Fruit fly (Drosophila melanogaster) whole organism, embryonic: ENCODE data around the gene CG31832.

Source experiments
- Awh ChIP-seq: fragments of 200-800 bp; sonication (Bioruptor generic); IDR thresholded peaks from 2 replicates; pipeline ENCODE4, ENCODE4 v1.3.6; 2022; ENCODE audit warnings: missing biosample characterization, missing genetic modification characterization
- CG10147 ChIP-seq: fragments of 200-800 bp; sonication (Bioruptor generic); optimal IDR thresholded peaks from 2 replicates; lab custom pipeline; 2019; ENCODE audit warnings: missing biosample characterization, mild to moderate bottlenecking, missing genetic modification characterization, moderate library complexity
- CG11247 ChIP-seq: fragments of 200-800 bp; sonication (Bioruptor generic); IDR thresholded peaks from 2 replicates; pipeline ENCODE4 v1.3.6; 2022; ENCODE audit warnings: missing biosample characterization, missing genetic modification characterization
- CG11456 ChIP-seq: fragments of 200-800 bp; sonication (Bioruptor generic); IDR thresholded peaks from 3 replicates; pipeline ENCODE4 v1.3.6; 2022; ENCODE audit warnings: missing biosample characterization, missing genetic modification characterization
- CG12071 ChIP-seq: fragments of 200-800 bp; sonication (Bioruptor generic); optimal IDR thresholded peaks from 3 replicates; lab custom pipeline; 2018; ENCODE audit warnings: missing biosample characterization, mild to moderate bottlenecking, missing genetic modification characterization
- CG12659 ChIP-seq: fragments of 200-800 bp; sonication (Bioruptor generic); optimal IDR thresholded peaks from 3 replicates; lab custom pipeline; 2017; ENCODE audit warnings: mild to moderate bottlenecking, missing biosample characterization, missing genetic modification reagents, missing genetic modification characterization
- CG12744 ChIP-seq: fragments of 200-800 bp; sonication (Bioruptor generic); optimal IDR thresholded peaks from 2 replicates; lab custom pipeline; 2016; ENCODE audit warnings: missing biosample characterization, missing genetic modification characterization
- CG15601 ChIP-seq: fragments of 200-800 bp; sonication (Bioruptor generic); optimal IDR thresholded peaks from 3 replicates; lab custom pipeline; 2019; ENCODE audit warnings: missing biosample characterization, mild to moderate bottlenecking, missing genetic modification characterization, moderate library complexity
- CG1647 ChIP-seq: fragments of 200-800 bp; sonication (Bioruptor generic); optimal IDR thresholded peaks from 3 replicates; lab custom pipeline; 2016; ENCODE audit warnings: missing biosample characterization, missing genetic modification characterization
- CG17568 ChIP-seq: fragments of 200-800 bp; sonication (Bioruptor generic); optimal IDR thresholded peaks from 2 replicates; lab custom pipeline; 2018; ENCODE audit warnings: missing biosample characterization, mild to moderate bottlenecking, missing genetic modification characterization, moderate library complexity
- CG18764 ChIP-seq: fragments of 200-800 bp; sonication (Bioruptor generic); optimal IDR thresholded peaks from 3 replicates; lab custom pipeline; 2016; ENCODE audit warnings: missing biosample characterization, missing genetic modification characterization
- CG2120 ChIP-seq: fragments of 200-800 bp; sonication (Bioruptor generic); optimal IDR thresholded peaks from 3 replicates; lab custom pipeline; 2016; ENCODE audit warnings: missing biosample characterization, missing genetic modification characterization
- CG2129 ChIP-seq: fragments of 200-800 bp; sonication (Bioruptor generic); IDR thresholded peaks from 2 replicates; pipeline ENCODE4 v1.3.6; 2022; ENCODE audit warnings: missing biosample characterization, missing genetic modification characterization; ENCODE audit not compliant: partially characterized antibody
- CG32532 ChIP-seq: fragments of 200-800 bp; sonication (Bioruptor generic); IDR thresholded peaks from 2 replicates; pipeline ENCODE4 v1.3.6; 2022; ENCODE audit warnings: missing biosample characterization, missing genetic modification characterization
- Doc3 ChIP-seq: fragments of 200-800 bp; sonication (Bioruptor generic); IDR thresholded peaks from 3 replicates; pipeline ENCODE4 v1.3.6; 2022; ENCODE audit warnings: missing biosample characterization, missing genetic modification characterization; ENCODE audit not compliant: partially characterized antibody
- Dref ChIP-seq: fragments of 200-800 bp; sonication (Bioruptor generic); IDR thresholded peaks from 2 replicates; pipeline ENCODE4 v1.3.6; 2022; ENCODE audit warnings: missing biosample characterization, missing genetic modification characterization
- Drgx ChIP-seq: fragments of 200-800 bp; sonication (Bioruptor generic); IDR thresholded peaks from 2 replicates; pipeline ENCODE4 v1.3.6; 2022; ENCODE audit warnings: missing biosample characterization, missing genetic modification characterization
- Ets97D ChIP-seq: fragments of 200-800 bp; sonication (Bioruptor generic); optimal IDR thresholded peaks from 3 replicates; lab custom pipeline; 2016; ENCODE audit warnings: missing biosample characterization, missing genetic modification characterization
- Fer3 ChIP-seq: fragments of 200-800 bp; sonication (Bioruptor generic); optimal IDR thresholded peaks from 2 replicates; lab custom pipeline; 2018; ENCODE audit warnings: missing biosample characterization, mild to moderate bottlenecking, missing genetic modification characterization, moderate library complexity
- H2.0 ChIP-seq: fragments of 200-800 bp; sonication (Bioruptor generic); IDR thresholded peaks from 2 replicates; pipeline ENCODE4 v1.3.6; 2022; ENCODE audit warnings: missing biosample characterization, missing genetic modification characterization
- HLHmδ ChIP-seq: fragments of 200-800 bp; sonication (Bioruptor generic); optimal IDR thresholded peaks from 2 replicates; lab custom pipeline; 2018; ENCODE audit warnings: missing biosample characterization, mild to moderate bottlenecking, missing genetic modification characterization, moderate library complexity
- Med ChIP-seq: fragments of 200-800 bp; sonication (Bioruptor generic); peaks from one replicate; lab custom pipeline; 2016; ENCODE audit warnings: missing biosample characterization, missing genetic modification characterization, mild to moderate bottlenecking, inconsistent platforms, moderate library complexity
- NC2β ChIP-seq: fragments of 200-800 bp; sonication (Bioruptor generic); optimal IDR thresholded peaks from 2 replicates; lab custom pipeline; 2016; ENCODE audit warnings: missing biosample characterization, missing genetic modification characterization
- Scr ChIP-seq: fragments of 200-800 bp; sonication (Bioruptor generic); IDR thresholded peaks from 2 replicates; pipeline ENCODE4 v1.3.6; 2022; ENCODE audit warnings: missing biosample characterization, missing genetic modification characterization; ENCODE audit not compliant: partially characterized antibody
- Ssrp ChIP-seq: fragments of 200-800 bp; sonication (Bioruptor generic); optimal IDR thresholded peaks from 2 replicates; lab custom pipeline; 2018; ENCODE audit warnings: missing biosample characterization, mild to moderate bottlenecking, missing genetic modification characterization, moderate library complexity
- Xbp1 ChIP-seq: fragments of 200-800 bp; sonication (Bioruptor generic); optimal IDR thresholded peaks from 3 replicates; lab custom pipeline; 2016; ENCODE audit warnings: missing biosample characterization, mild to moderate bottlenecking, missing genetic modification characterization
- az2 ChIP-seq: fragments of 200-800 bp; sonication (Bioruptor generic); optimal IDR thresholded peaks from 3 replicates; lab custom pipeline; 2016; ENCODE audit warnings: missing biosample characterization, missing genetic modification characterization
- dmrt11E ChIP-seq: fragments of 200-800 bp; sonication (Bioruptor generic); optimal IDR thresholded peaks from 3 replicates; lab custom pipeline; 2018; ENCODE audit warnings: missing biosample characterization, mild to moderate bottlenecking, missing genetic modification characterization, moderate library complexity
- dmrt99B ChIP-seq: fragments of 200-800 bp; sonication (Bioruptor generic); optimal IDR thresholded peaks from 2 replicates; lab custom pipeline; 2018; ENCODE audit warnings: missing biosample characterization, mild to moderate bottlenecking, missing genetic modification characterization, moderate library complexity
- dpn ChIP-seq, 2 experiments: fragments of 200-800 bp; sonication (Bioruptor generic); optimal IDR thresholded peaks; 3 replicates each; lab custom pipeline; 2016; ENCODE audit warnings: missing biosample characterization in 2 of 2, missing genetic modification characterization in 2 of 2
- exex ChIP-seq: fragments of 200-800 bp; sonication (Bioruptor generic); optimal IDR thresholded peaks from 4 replicates; lab custom pipeline; 2018; ENCODE audit warnings: missing biosample characterization, mild to moderate bottlenecking, missing genetic modification characterization, moderate library complexity
- eyg ChIP-seq: fragments of 200-800 bp; sonication (Bioruptor generic); optimal IDR thresholded peaks from 3 replicates; lab custom pipeline; 2016; ENCODE audit warnings: missing biosample characterization, missing genetic modification characterization
- fd102C ChIP-seq: fragments of 200-800 bp; sonication (Bioruptor generic); optimal IDR thresholded peaks from 2 replicates; lab custom pipeline; 2018; ENCODE audit warnings: missing biosample characterization, mild to moderate bottlenecking, missing genetic modification characterization, moderate library complexity
- gce ChIP-seq: fragments of 200-800 bp; sonication (Bioruptor generic); IDR thresholded peaks from 3 replicates; pipeline ENCODE4 v1.3.6; 2022; ENCODE audit warnings: missing biosample characterization, missing genetic modification characterization
- knrl ChIP-seq: fragments of 200-800 bp; sonication (Bioruptor generic); IDR thresholded peaks from 3 replicates; pipeline ENCODE4 v1.3.6; 2022; ENCODE audit warnings: missing biosample characterization, missing genetic modification characterization; ENCODE audit not compliant: partially characterized antibody
- maf-S ChIP-seq: fragments of 200-800 bp; sonication (Bioruptor generic); optimal IDR thresholded peaks from 2 replicates; lab custom pipeline; 2016; ENCODE audit warnings: missing biosample characterization, missing genetic modification characterization
- mam ChIP-seq: fragments of 200-800 bp; sonication (Bioruptor generic); optimal IDR thresholded peaks from 3 replicates; lab custom pipeline; 2016; ENCODE audit warnings: missing biosample characterization, missing genetic modification characterization
- mld ChIP-seq: fragments of 200-800 bp; sonication (Bioruptor generic); IDR thresholded peaks from 3 replicates; pipeline ENCODE4 v1.3.6; 2022; ENCODE audit warnings: missing biosample characterization, missing genetic modification characterization; ENCODE audit not compliant: partially characterized antibody
- nmo ChIP-seq: fragments of 200-800 bp; sonication (Bioruptor generic); optimal IDR thresholded peaks from 2 replicates; lab custom pipeline; 2018; ENCODE audit warnings: missing biosample characterization, mild to moderate bottlenecking, missing genetic modification characterization, moderate library complexity
- nom ChIP-seq: fragments of 200-800 bp; sonication (Bioruptor generic); optimal IDR thresholded peaks from 2 replicates; lab custom pipeline; 2017; ENCODE audit warnings: missing biosample characterization, missing genetic modification characterization, mild to moderate bottlenecking, moderate library complexity, missing genetic modification reagents
- pnt ChIP-seq: fragments of 200-800 bp; sonication (Bioruptor generic); optimal IDR thresholded peaks from 3 replicates; lab custom pipeline; 2016; ENCODE audit warnings: missing biosample characterization, missing genetic modification characterization
- repo ChIP-seq: fragments of 200-800 bp; sonication (Bioruptor generic); optimal IDR thresholded peaks from 2 replicates; lab custom pipeline; 2016; ENCODE audit warnings: missing biosample characterization, missing genetic modification characterization
- slbo ChIP-seq: fragments of 200-800 bp; sonication (Bioruptor generic); IDR thresholded peaks from 2 replicates; pipeline ENCODE4 v1.3.6; 2022; ENCODE audit warnings: missing biosample characterization, missing genetic modification characterization
- sna ChIP-seq: fragments of 200-800 bp; sonication (Bioruptor generic); IDR thresholded peaks from 2 replicates; pipeline ENCODE4 v1.3.6; 2022; ENCODE audit warnings: missing biosample characterization, missing genetic modification characterization; ENCODE audit not compliant: partially characterized antibody
- stwl ChIP-seq: fragments of 200-800 bp; sonication (Bioruptor generic); optimal IDR thresholded peaks from 3 replicates; lab custom pipeline; 2018; ENCODE audit warnings: missing biosample characterization, mild to moderate bottlenecking, missing genetic modification characterization, moderate library complexity
- unc-4 ChIP-seq: fragments of 200-800 bp; sonication (Bioruptor generic); IDR thresholded peaks from 2 replicates; pipeline ENCODE4 v1.3.6; 2022; ENCODE audit warnings: missing biosample characterization, missing genetic modification characterization; ENCODE audit not compliant: partially characterized antibody
- vfl ChIP-seq: fragments of 200-800 bp; sonication (Bioruptor generic); optimal IDR thresholded peaks from 2 replicates; lab custom pipeline; 2016; ENCODE audit warnings: missing biosample characterization, missing genetic modification characterization
- vnd ChIP-seq: fragments of 200-800 bp; sonication (Bioruptor generic); IDR thresholded peaks from 3 replicates; pipeline ENCODE4 v1.3.6; 2022; ENCODE audit warnings: missing biosample characterization, missing genetic modification characterization; ENCODE audit not compliant: partially characterized antibody
- zen2 ChIP-seq: fragments of 200-800 bp; sonication (Bioruptor generic); IDR thresholded peaks from 3 replicates; pipeline ENCODE4 v1.3.6; 2022; ENCODE audit warnings: missing biosample characterization, missing genetic modification characterization; ENCODE audit not compliant: partially characterized antibody

Gene CG31832

dm6 chr2L:15039309-15039772 is 7.8 kb upstream of the CG31832 start (continued):
- TF ChIP-seq dmrt99B (tag; lab: Kevin White, UChicago) (no peak), CG11456 (GFP tag; lab: Robert Waterston, UW) (no peak; the same call in none of the 3 replicates), stwl (tag; lab: Kevin White, UChicago) (peak; percentile 68), NC2β (GFP tag; lab: Kevin White, UChicago) (peak; percentile 13), mld (GFP tag; lab: Robert Waterston, UW) (peak; percentile 85), CG12659 (GFP tag; lab: Kevin White, UChicago) (peak; percentile 60), CG10147 (no peak), Med (GFP tag; lab: Kevin White, UChicago) (peak; percentile 93), knrl (peak; percentile 85), CG18764 (GFP tag; lab: Kevin White, UChicago) (no peak), CG11247 (GFP tag; lab: Robert Waterston, UW) (peak; percentile 45; the same call in 1 of the 2 replicates), Drgx (GFP tag; lab: Robert Waterston, UW) (no peak), Ets97D (peak; percentile 84), vfl (GFP tag; lab: Kevin White, UChicago) (peak; percentile 26), HLHmδ (no peak), Doc3 (GFP tag; lab: Robert Waterston, UW) (peak; percentile 74), sna (GFP tag; lab: Robert Waterston, UW) (peak; percentile 65), zen2 (GFP tag; lab: Robert Waterston, UW) (peak; percentile 88), H2.0 (no peak; the same call in 1 of the 2 replicates), dpn (GFP tag; optimal IDR thresholded peaks at IDR 0.05; lab: Kevin White, UChicago) (peak; percentile 10 to 53), CG1647 (GFP tag; lab: Kevin White, UChicago) (peak; percentile 48), eyg (GFP tag; lab: Kevin White, UChicago) (no peak), unc-4 (peak; percentile 78), maf-S (GFP tag; lab: Kevin White, UChicago) (no peak), gce (GFP tag; lab: Robert Waterston, UW) (no peak), pnt (GFP tag; lab: Kevin White, UChicago) (no peak), mam (peak; percentile 46), nmo (GFP tag; lab: Kevin White, UChicago) (peak; percentile 41), Fer3 (tag; lab: Kevin White, UChicago) (peak; percentile 3), CG2120 (GFP tag; lab: Kevin White, UChicago) (peak; percentile 60), CG32532 (peak; percentile 61; the same call in 1 of the 2 replicates), CG12744 (GFP tag; lab: Kevin White, UChicago) (no peak), exex (tag; lab: Kevin White, UChicago) (no peak), CG15601 (tag; lab: Kevin White, UChicago) (peak; percentile 32), Ssrp (no peak), dmrt11E (peak; percentile 24), nom (GFP tag; lab: Kevin White, UChicago) (no peak), slbo (peak; percentile 79), az2 (GFP tag; lab: Kevin White, UChicago) (no peak), Scr (GFP tag; lab: Robert Waterston, UW) (peak; percentile 83), CG12071 (no peak), CG17568 (GFP tag; lab: Kevin White, UChicago) (no peak), vnd (peak; percentile 83), CG2129 (GFP tag; lab: Robert Waterston, UW) (peak; percentile 70), repo (GFP tag; lab: Kevin White, UChicago) (no peak), fd102C (GFP tag; lab: Kevin White, UChicago) (no peak), Dref (GFP tag; lab: Robert Waterston, UW) (peak; percentile 94), Xbp1 (peak; percentile 41), Awh (GFP tag; lab: Robert Waterston, UW) (no peak)
